Fruit fly (Drosophila melanogaster) whole organism, embryonic: ENCODE data around the gene CG42486.

ENCODE experiments used
- BEAF-32 ChIP-seq: fragments of 200-800 bp; sonication (Bioruptor generic); optimal IDR thresholded peaks from 3 replicates; lab custom pipeline; 2017; ENCODE audit warnings: missing biosample characterization, missing genetic modification characterization, mild to moderate bottlenecking, moderate library complexity, missing genetic modification reagents
- CG10543 ChIP-seq: fragments of 200-800 bp; sonication (Bioruptor generic); optimal IDR thresholded peaks from 3 replicates; lab custom pipeline; 2017; ENCODE audit warnings: missing biosample characterization, mild to moderate bottlenecking, missing genetic modification characterization, moderate library complexity
- CG10654 ChIP-seq: fragments of 200-800 bp; sonication (Bioruptor generic); optimal IDR thresholded peaks from 2 replicates; lab custom pipeline; 2016; ENCODE audit warnings: missing biosample characterization, missing genetic modification characterization
- CG14441 ChIP-seq: fragments of 200-800 bp; sonication (Bioruptor generic); IDR thresholded peaks from 2 replicates; pipeline ENCODE4 v1.3.6; 2022; ENCODE audit warnings: missing biosample characterization, missing genetic modification characterization
- CG15601 ChIP-seq: fragments of 200-800 bp; sonication (Bioruptor generic); optimal IDR thresholded peaks from 3 replicates; lab custom pipeline; 2019; ENCODE audit warnings: missing biosample characterization, mild to moderate bottlenecking, missing genetic modification characterization, moderate library complexity
- CG16813 ChIP-seq: fragments of 200-800 bp; sonication (Bioruptor generic); IDR thresholded peaks from 3 replicates; pipeline ENCODE4 v1.3.6; 2022; ENCODE audit warnings: missing biosample characterization, missing genetic modification characterization; ENCODE audit not compliant: partially characterized antibody
- CG1792 ChIP-seq: fragments of 200-800 bp; sonication (Bioruptor generic); optimal IDR thresholded peaks from 2 replicates; lab custom pipeline; 2016; ENCODE audit warnings: missing biosample characterization, missing genetic modification characterization
- CG18011 ChIP-seq: fragments of 200-800 bp; sonication (Bioruptor generic); optimal IDR thresholded peaks from 2 replicates; lab custom pipeline; 2017; ENCODE audit warnings: missing biosample characterization, missing genetic modification characterization, mild to moderate bottlenecking, moderate library complexity, missing genotype
- CG2129 ChIP-seq: fragments of 200-800 bp; sonication (Bioruptor generic); IDR thresholded peaks from 2 replicates; pipeline ENCODE4 v1.3.6; 2022; ENCODE audit warnings: missing biosample characterization, missing genetic modification characterization; ENCODE audit not compliant: partially characterized antibody
- CG42726 ChIP-seq: fragments of 200-800 bp; sonication (Bioruptor generic); IDR thresholded peaks from 2 replicates; pipeline ENCODE4 v1.3.6; 2022; ENCODE audit warnings: missing biosample characterization, missing genetic modification characterization; ENCODE audit not compliant: partially characterized antibody
- CG7745 ChIP-seq: fragments of 200-800 bp; sonication (Bioruptor generic); optimal IDR thresholded peaks from 2 replicates; lab custom pipeline; 2018; ENCODE audit warnings: missing biosample characterization, mild to moderate bottlenecking, missing genetic modification characterization, moderate library complexity
- Dfd ChIP-seq, 2 experiments: fragments of >200 bp; optimal IDR thresholded peaks; 2 replicates each; lab custom pipeline; 2017; ENCODE audit warnings: missing biosample characterization in 2 of 2, missing genetic modification characterization in 2 of 2
- Dll ChIP-seq: fragments of 200-800 bp; sonication (Bioruptor generic); IDR thresholded peaks from 4 replicates; pipeline ENCODE4 v1.3.6; 2022; ENCODE audit warnings: missing biosample characterization, missing genetic modification characterization; ENCODE audit not compliant: partially characterized antibody
- GATAe ChIP-seq: fragments of 200-800 bp; sonication (Bioruptor generic); conservative IDR thresholded peaks from 2 replicates; pipeline ENCODE4 v1.3.6; 2022; ENCODE audit warnings: missing biosample characterization, missing genetic modification characterization
- HmgZ ChIP-seq: fragments of 200-800 bp; sonication (Bioruptor generic); optimal IDR thresholded peaks from 2 replicates; lab custom pipeline; 2018; ENCODE audit warnings: missing biosample characterization, mild to moderate bottlenecking, missing genetic modification characterization
- Hr78 ChIP-seq, 2 experiments: fragments of 200-800 bp in 1 of 2; fragments of >200 bp in 1 of 2; sonication (Bioruptor generic) in 1 of 2; optimal IDR thresholded peaks; 2 replicates each; lab custom pipeline; 2017 to 2019; ENCODE audit warnings: missing biosample characterization in 2 of 2, missing genetic modification characterization in 2 of 2, mild to moderate bottlenecking in 1 of 2, moderate library complexity in 1 of 2
- Med ChIP-seq: fragments of 200-800 bp; sonication (Bioruptor generic); peaks from one replicate; lab custom pipeline; 2016; ENCODE audit warnings: missing biosample characterization, missing genetic modification characterization, mild to moderate bottlenecking, inconsistent platforms, moderate library complexity
- Mrtf ChIP-seq: fragments of 200-800 bp; sonication (Bioruptor generic); IDR thresholded peaks from 3 replicates; pipeline ENCODE4 v1.3.6; 2022; ENCODE audit warnings: missing biosample characterization, missing genetic modification characterization
- Nf-YA ChIP-seq: fragments of 200-800 bp; sonication (Bioruptor generic); IDR thresholded peaks from 2 replicates; pipeline ENCODE4 v1.3.6; 2022; ENCODE audit warnings: missing biosample characterization, missing genetic modification characterization
- Nf-YB ChIP-seq: fragments of 200-800 bp; sonication (Bioruptor generic); optimal IDR thresholded peaks from 3 replicates; lab custom pipeline; 2019; ENCODE audit warnings: missing biosample characterization, mild to moderate bottlenecking, missing genetic modification characterization, moderate library complexity
- Nf-YC ChIP-seq: fragments of 200-800 bp; optimal IDR thresholded peaks from 3 replicates; lab custom pipeline; 2019; ENCODE audit warnings: missing biosample characterization, mild to moderate bottlenecking, missing genetic modification characterization, moderate library complexity
- Pdp1 ChIP-seq, 2 experiments: fragments of 200-800 bp; sonication (Bioruptor generic); optimal IDR thresholded peaks; 3 replicates each; lab custom pipeline; 2016; ENCODE audit warnings: missing biosample characterization in 2 of 2, missing genetic modification characterization in 2 of 2, mild to moderate bottlenecking in 1 of 2, moderate library complexity in 1 of 2
- Ravus ChIP-seq: fragments of 200-800 bp; sonication (Bioruptor generic); IDR thresholded peaks from 2 replicates; pipeline ENCODE4 v1.3.6; 2022; ENCODE audit warnings: missing biosample characterization, missing genetic modification characterization
- Sry-δ ChIP-seq: fragments of 200-800 bp; sonication (Bioruptor generic); optimal IDR thresholded peaks from 2 replicates; lab custom pipeline; 2016; ENCODE audit warnings: missing biosample characterization, missing genetic modification characterization
- Ssrp ChIP-seq: fragments of 200-800 bp; sonication (Bioruptor generic); optimal IDR thresholded peaks from 2 replicates; lab custom pipeline; 2018; ENCODE audit warnings: missing biosample characterization, mild to moderate bottlenecking, missing genetic modification characterization, moderate library complexity
- Trl ChIP-seq, 3 experiments: fragments of >200 bp in 2 of 3; fragments of 200-800 bp in 1 of 3; sonication (Bioruptor generic) in 1 of 3; optimal IDR thresholded peaks; 2 replicates in 1 of 3; 3 replicates in 2 of 3; lab custom pipeline; 2016 to 2017; ENCODE audit warnings: missing biosample characterization in 1 of 3, missing genetic modification characterization in 1 of 3
- amos ChIP-seq: fragments of 200-800 bp; sonication (Bioruptor generic); IDR thresholded peaks from 2 replicates; pipeline ENCODE4 v1.3.6; 2022; ENCODE audit warnings: missing biosample characterization, missing genetic modification characterization; ENCODE audit not compliant: partially characterized antibody
- chinmo ChIP-seq: fragments of 200-800 bp; sonication (Bioruptor generic); IDR thresholded peaks from 4 replicates; pipeline ENCODE4 v1.3.6; 2022; ENCODE audit warnings: missing biosample characterization, missing genetic modification characterization; ENCODE audit not compliant: partially characterized antibody
- corto ChIP-seq: fragments of 200-800 bp; sonication (Bioruptor generic); optimal IDR thresholded peaks from 2 replicates; lab custom pipeline; 2016; ENCODE audit warnings: missing biosample characterization, mild to moderate bottlenecking, missing genetic modification characterization, moderate library complexity
- eve ChIP-seq, 2 experiments: fragments of >200 bp; optimal IDR thresholded peaks; 2 replicates each; lab custom pipeline; 2017; ENCODE audit warnings: missing biosample characterization in 2 of 2, missing genetic modification characterization in 2 of 2
- exex ChIP-seq: fragments of 200-800 bp; sonication (Bioruptor generic); optimal IDR thresholded peaks from 4 replicates; lab custom pipeline; 2018; ENCODE audit warnings: missing biosample characterization, mild to moderate bottlenecking, missing genetic modification characterization, moderate library complexity
- gcm2 ChIP-seq: fragments of 200-800 bp; sonication (Bioruptor generic); optimal IDR thresholded peaks from 2 replicates; lab custom pipeline; 2016; ENCODE audit warnings: missing biosample characterization, missing genetic modification characterization
- grn ChIP-seq: fragments of 200-800 bp; sonication (Bioruptor generic); optimal IDR thresholded peaks from 3 replicates; lab custom pipeline; 2017; ENCODE audit warnings: missing biosample characterization, missing genetic modification characterization
- insv ChIP-seq, 2 experiments: fragments of 200-800 bp; sonication (Bioruptor generic); optimal IDR thresholded peaks; 3 replicates each; lab custom pipeline; 2016 to 2018; ENCODE audit warnings: missing biosample characterization in 2 of 2, missing genetic modification characterization in 2 of 2
- kah ChIP-seq: fragments of 200-800 bp; sonication (Bioruptor generic); optimal IDR thresholded peaks from 2 replicates; lab custom pipeline; 2018; ENCODE audit warnings: missing biosample characterization, mild to moderate bottlenecking, missing genetic modification characterization
- mld ChIP-seq: fragments of 200-800 bp; sonication (Bioruptor generic); IDR thresholded peaks from 3 replicates; pipeline ENCODE4 v1.3.6; 2022; ENCODE audit warnings: missing biosample characterization, missing genetic modification characterization; ENCODE audit not compliant: partially characterized antibody
- prd ChIP-seq, 3 experiments: fragments of >200 bp in 2 of 3; fragments of 200-800 bp in 1 of 3; sonication (Bioruptor generic) in 1 of 3; optimal IDR thresholded peaks in 2 of 3; IDR thresholded peaks in 1 of 3; 2 replicates in 2 of 3; 3 replicates in 1 of 3; pipeline versions ENCODE4 v1.3.6 to Lab custom; 2017 to 2022; ENCODE audit warnings: missing biosample characterization in 1 of 3, missing genetic modification characterization in 1 of 3
- pros ChIP-seq: fragments of 200-800 bp; sonication (Bioruptor generic); optimal IDR thresholded peaks from 3 replicates; lab custom pipeline; 2019; ENCODE audit warnings: missing biosample characterization, mild to moderate bottlenecking, missing genetic modification characterization, moderate library complexity
- sd ChIP-seq: fragments of 200-800 bp; sonication (Bioruptor generic); optimal IDR thresholded peaks from 3 replicates; lab custom pipeline; 2018; ENCODE audit warnings: missing biosample characterization, mild to moderate bottlenecking, missing genetic modification characterization, moderate library complexity
- stwl ChIP-seq: fragments of 200-800 bp; sonication (Bioruptor generic); optimal IDR thresholded peaks from 3 replicates; lab custom pipeline; 2018; ENCODE audit warnings: missing biosample characterization, mild to moderate bottlenecking, missing genetic modification characterization, moderate library complexity
- zen ChIP-seq: fragments of 200-800 bp; sonication (Bioruptor generic); optimal IDR thresholded peaks from 3 replicates; lab custom pipeline; 2018; ENCODE audit warnings: missing biosample characterization, mild to moderate bottlenecking, missing genetic modification characterization, moderate library complexity
- zfh2 ChIP-seq: fragments of 200-800 bp; sonication (Bioruptor generic); optimal IDR thresholded peaks from 2 replicates; lab custom pipeline; 2016; ENCODE audit warnings: missing biosample characterization, missing genetic modification characterization

Gene CG42486

DNA sequence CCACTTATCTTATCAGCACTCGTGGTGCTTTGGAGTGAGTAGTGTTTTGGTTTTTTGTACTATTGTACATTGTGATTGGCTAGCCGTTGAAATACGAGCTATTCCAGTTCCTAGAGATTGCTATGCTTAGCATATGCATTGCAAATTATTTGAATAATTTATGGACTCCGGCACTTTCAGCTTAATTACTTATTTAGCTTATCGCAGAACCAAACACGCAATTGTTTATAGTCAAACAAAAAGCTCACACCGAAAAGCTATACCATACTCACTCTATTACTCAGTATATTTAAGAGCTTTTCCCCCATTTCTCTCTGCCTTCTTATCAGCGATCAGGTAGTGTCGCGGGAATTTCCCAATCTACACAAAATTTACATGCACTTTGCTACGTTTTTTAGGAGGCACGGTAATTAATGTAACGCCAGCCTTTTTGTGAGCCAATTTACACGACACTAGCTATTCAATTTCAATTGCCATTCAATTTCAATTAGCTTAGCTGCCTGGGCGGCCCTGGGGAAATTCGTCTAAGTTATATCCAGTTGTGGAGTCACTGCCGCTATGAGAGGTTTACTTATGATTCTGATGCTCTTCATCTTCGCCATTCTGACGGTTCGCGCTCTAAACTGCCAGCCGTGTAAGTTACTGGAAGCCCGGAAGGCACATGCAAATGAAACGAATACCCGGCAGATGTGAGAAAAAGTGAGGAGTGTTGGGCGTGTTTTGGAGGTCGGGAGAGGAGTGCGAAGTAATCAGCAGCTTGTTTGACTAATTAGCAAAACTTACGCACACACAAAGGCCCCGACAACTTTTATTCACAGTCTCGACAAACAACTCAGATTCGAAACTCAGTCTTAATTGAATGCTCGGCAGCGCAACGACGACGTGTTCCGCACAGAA lies at the start of gene CG42486, which contains the start of the genes CG44008, CG14933 and CG46426:
Gene CG42486 (plus strand): TSS at position 847 of the 897 bp plus-strand sequence.
Gene CG44008 (minus strand): TSS at position 155 of the 897 bp plus-strand sequence.
Gene CG14933 (plus strand): TSS at position 538 of the 897 bp plus-strand sequence.
Gene CG46426 (plus strand): TSS at position 538 of the 897 bp plus-strand sequence.
- TF ChIP-seq grn (GFP tag; lab: Kevin White, UChicago) (peak; percentile 49), Nf-YC (peak; percentile 61), Med (GFP tag; lab: Kevin White, UChicago) (peak; percentile 43), eve (GFP tag; optimal IDR thresholded peaks at IDR 0.05; lab: Kevin White, UChicago) (peak in 1 of 2 experiments; percentile 58), sd (tag; lab: Kevin White, UChicago) (peak; percentile 14), Nf-YB (peak; percentile 79), chinmo (GFP tag; lab: Robert Waterston, UW) (peak; percentile 24; the same call in 1 of the 4 replicates), GATAe (GFP tag; lab: Robert Waterston, UW) (0 out of 2 replicates have a peak, but pooled peaks have one; percentile 25), Hr78 (GFP tag; optimal IDR thresholded peaks at IDR 0.05; lab: Kevin White, UChicago) (no peak), Trl (optimal IDR thresholded peaks at IDR 0.05; lab: Kevin White, UChicago) (peak in 1 of 2 experiments; percentile 19), Trl (GFP tag; optimal IDR thresholded peaks at IDR 0.05; lab: Kevin White, UChicago) (no peak), CG15601 (tag; lab: Kevin White, UChicago) (peak; percentile 41), HmgZ (tag; lab: Kevin White, UChicago) (no peak), exex (tag; lab: Kevin White, UChicago) (peak; percentile 61), Ravus (GFP tag; lab: Robert Waterston, UW) (no peak), CG10543 (GFP tag; lab: Kevin White, UChicago) (peak; percentile 8)

DNA sequence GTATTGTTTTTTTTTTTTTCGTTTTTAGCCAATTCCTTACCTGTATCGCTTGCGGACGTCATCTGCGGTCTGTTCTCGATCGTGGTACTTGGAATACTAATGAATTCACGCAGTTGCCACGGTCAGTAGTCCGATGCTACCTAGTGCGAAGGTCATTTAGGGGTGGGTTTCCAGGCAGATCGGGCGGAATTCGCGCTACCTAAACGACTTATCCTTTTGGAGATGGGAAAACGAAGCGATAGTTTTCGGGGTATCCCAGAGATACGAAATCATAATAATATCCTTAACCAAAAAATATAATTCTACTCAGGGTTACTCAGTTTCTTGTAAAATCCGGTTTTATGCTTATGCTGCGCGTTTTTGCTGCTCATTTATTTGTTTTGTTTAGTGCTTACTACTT lies 49.0 kb upstream of the CG42486 start, which contains the start of gene CG14937:
Gene CG14937 (minus strand): TSS at position 101 of the 400 bp plus-strand sequence.
- TF ChIP-seq stwl (tag; lab: Kevin White, UChicago) (peak; percentile 9), prd (optimal IDR thresholded peaks at IDR 0.05; lab: Kevin White, UChicago) (no peak), prd (GFP tag; IDR thresholded peaks at IDR 0.05; lab: Robert Waterston, UW) (no peak), insv (GFP tag; optimal IDR thresholded peaks at IDR 0.05; lab: Kevin White, UChicago) (peak in 1 of 2 experiments; percentile 1), BEAF-32 (GFP tag; lab: Kevin White, UChicago) (peak; percentile 36), zfh2 (no peak), CG16813 (peak; percentile 45; the same call in 1 of the 3 replicates), CG10654 (GFP tag; lab: Kevin White, UChicago) (no peak), CG7745 (tag; lab: Kevin White, UChicago) (no peak), Sry-δ (GFP tag; lab: Kevin White, UChicago) (peak; percentile 42), CG2129 (GFP tag; lab: Robert Waterston, UW) (peak; percentile 27; the same call in 1 of the 2 replicates), Dll (peak; percentile 41; the same call in 1 of the 4 replicates), zen (tag; lab: Kevin White, UChicago) (peak; percentile 76), pros (GFP tag; lab: Kevin White, UChicago) (peak; percentile 1), amos (GFP tag; lab: Robert Waterston, UW) (peak; percentile 40; the same call in 1 of the 2 replicates)

dm6 chr2L:11797127-11797526 lies 45.8 kb upstream of the CG42486 start:
- TF ChIP-seq prd (optimal IDR thresholded peaks at IDR 0.05; lab: Kevin White, UChicago) (no peak), prd (GFP tag; IDR thresholded peaks at IDR 0.05; lab: Robert Waterston, UW) (no peak), Pdp1 (GFP tag; optimal IDR thresholded peaks at IDR 0.05; lab: Kevin White, UChicago) (no peak), CG42726 (GFP tag; lab: Robert Waterston, UW) (0 out of 2 replicates have a peak, but pooled peaks have one; percentile 16), CG1792 (no peak), gcm2 (no peak), corto (no peak), Ssrp (no peak), Nf-YA (no peak), Mrtf (no peak), CG14441 (GFP tag; lab: Robert Waterston, UW) (no peak), CG18011 (GFP tag; lab: Kevin White, UChicago) (no peak), mld (GFP tag; lab: Robert Waterston, UW) (no peak), kah (GFP tag; lab: Kevin White, UChicago) (peak; percentile 14), Dfd (GFP tag; optimal IDR thresholded peaks at IDR 0.05; lab: Kevin White, UChicago) (peak in 1 of 2 experiments; percentile 84)
